Fruit fly (Drosophila melanogaster) whole organism, adult: Measurements from ENCODE around the gene Mlc2.

ENCODE experiments used
- CG11617 ChIP-seq: fragments of 200-800 bp; sonication (Bioruptor generic); optimal IDR thresholded peaks from 2 replicates; lab custom pipeline; 2017; ENCODE audit warnings: mild to moderate bottlenecking, missing biosample characterization, missing genetic modification reagents, missing genetic modification characterization
- CG12768 ChIP-seq: fragments of 200-800 bp; sonication (Bioruptor generic); optimal IDR thresholded peaks from 2 replicates; lab custom pipeline; 2017; ENCODE audit warnings: missing biosample characterization, missing genetic modification characterization, mild to moderate bottlenecking, moderate library complexity, missing genetic modification reagents
- CG14711 ChIP-seq: fragments of 200-800 bp; sonication (Bioruptor generic); optimal IDR thresholded peaks from 2 replicates; lab custom pipeline; 2018; ENCODE audit warnings: missing biosample characterization, mild to moderate bottlenecking, missing genetic modification characterization, moderate library complexity
- CG1620 ChIP-seq: fragments of 200-800 bp; sonication (Bioruptor generic); optimal IDR thresholded peaks from 2 replicates; lab custom pipeline; 2016; ENCODE audit warnings: missing biosample characterization, missing genetic modification characterization
- CG33017 ChIP-seq: fragments of 200-800 bp; sonication (Bioruptor generic); optimal IDR thresholded peaks from 2 replicates; lab custom pipeline; 2018; ENCODE audit warnings: missing biosample characterization, mild to moderate bottlenecking, missing genetic modification characterization, moderate library complexity
- CG5204 ChIP-seq: fragments of 200-800 bp; sonication (Bioruptor generic); optimal IDR thresholded peaks from 2 replicates; lab custom pipeline; 2016; ENCODE audit warnings: missing biosample characterization, missing genetic modification characterization
- CG7045 ChIP-seq: fragments of 200-800 bp; sonication (Bioruptor generic); optimal IDR thresholded peaks from 2 replicates; lab custom pipeline; 2017; ENCODE audit warnings: missing biosample characterization, mild to moderate bottlenecking, missing genetic modification characterization
- CG7101 ChIP-seq: fragments of 200-800 bp; sonication (Bioruptor generic); optimal IDR thresholded peaks from 2 replicates; lab custom pipeline; 2018; ENCODE audit warnings: missing biosample characterization, mild to moderate bottlenecking, missing genetic modification characterization, moderate library complexity
- Clk ChIP-seq: fragments of 200-800 bp; sonication (Bioruptor generic); optimal IDR thresholded peaks from 2 replicates; lab custom pipeline; 2017; ENCODE audit warnings: missing biosample characterization, missing genetic modification characterization
- Crg-1 ChIP-seq: fragments of 200-800 bp; sonication (Bioruptor generic); optimal IDR thresholded peaks from 2 replicates; lab custom pipeline; 2016; ENCODE audit warnings: missing biosample characterization, missing genetic modification characterization
- Hr96 ChIP-seq: fragments of 200-800 bp; sonication (Bioruptor generic); optimal IDR thresholded peaks from 2 replicates; lab custom pipeline; 2016; ENCODE audit warnings: missing biosample characterization, missing genetic modification characterization
- Mnt ChIP-seq: fragments of 200-800 bp; sonication (Bioruptor generic); optimal IDR thresholded peaks from 2 replicates; lab custom pipeline; 2016; ENCODE audit warnings: missing biosample characterization, mild to moderate bottlenecking, missing genetic modification characterization
- bab1 ChIP-seq: fragments of 200-800 bp; sonication (Bioruptor generic); optimal IDR thresholded peaks from 3 replicates; lab custom pipeline; 2019; ENCODE audit warnings: missing biosample characterization, mild to moderate bottlenecking, missing genetic modification characterization, moderate library complexity
- cic ChIP-seq: fragments of 200-800 bp; sonication (Bioruptor generic); optimal IDR thresholded peaks from 2 replicates; lab custom pipeline; 2017; ENCODE audit warnings: missing biosample characterization, mild to moderate bottlenecking, missing genetic modification characterization, moderate library complexity
- cnc ChIP-seq, 2 experiments: fragments of >200 bp; optimal IDR thresholded peaks; 2 replicates each; lab custom pipeline; 2017
- kay ChIP-seq: fragments of 200-800 bp; sonication (Bioruptor generic); peaks from one replicate; lab custom pipeline; 2016; ENCODE audit warnings: missing biosample characterization, missing genetic modification characterization, borderline replicate concordance
- ovo ChIP-seq: fragments of 200-800 bp; sonication (Bioruptor generic); optimal IDR thresholded peaks from 2 replicates; lab custom pipeline; 2016; ENCODE audit warnings: missing biosample characterization, missing genetic modification characterization
- pad ChIP-seq: fragments of 200-800 bp; sonication (Bioruptor generic); optimal IDR thresholded peaks from 3 replicates; lab custom pipeline; 2017; ENCODE audit warnings: missing biosample characterization, missing genetic modification characterization, mild to moderate bottlenecking, moderate library complexity, missing genetic modification reagents
- tj ChIP-seq: fragments of 200-800 bp; sonication (Bioruptor generic); optimal IDR thresholded peaks from 3 replicates; lab custom pipeline; 2017; ENCODE audit warnings: missing biosample characterization, mild to moderate bottlenecking, missing genetic modification characterization, moderate library complexity
- toe ChIP-seq: fragments of 200-800 bp; sonication (Bioruptor generic); optimal IDR thresholded peaks from 2 replicates; lab custom pipeline; 2016; ENCODE audit warnings: missing biosample characterization, missing genetic modification characterization

Mlc2 gene

DNA sequence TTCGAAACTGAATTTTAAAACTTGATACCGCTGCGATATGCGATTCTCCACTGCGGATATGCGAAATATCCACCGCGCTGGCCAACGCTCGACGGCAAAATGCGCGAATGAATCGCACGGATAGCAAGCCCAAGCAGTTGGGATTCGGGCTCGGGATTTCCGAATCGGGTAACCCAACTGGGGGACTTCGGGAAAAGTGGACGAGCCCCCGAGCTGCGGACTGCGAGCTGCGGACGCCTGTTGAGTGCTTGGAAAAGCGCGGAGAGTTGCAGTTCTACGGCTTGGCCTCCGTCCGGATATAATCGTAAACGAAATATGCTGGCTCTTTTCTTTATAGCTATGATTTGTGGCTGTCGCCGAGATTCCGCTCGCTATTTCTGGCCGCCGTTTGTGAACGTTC is 24.8 kb downstream of the Mlc2 start, which contains the start of gene AdoR:
Gene AdoR (minus strand): TSS at position 101 of the 400 bp plus-strand sequence.
- TF ChIP-seq CG33017 (tag; lab: Kevin White, UChicago) = no peak
- no peak for TF ChIP-seq Crg-1 (GFP tag; lab: Kevin White, UChicago)
- TF ChIP-seq CG12768 = no peak
- TF ChIP-seq cic (GFP tag; lab: Kevin White, UChicago) = no peak
- TF ChIP-seq CG7045 (GFP tag; lab: Kevin White, UChicago) = no peak
- TF ChIP-seq Mnt (GFP tag; lab: Kevin White, UChicago) = no peak
- TF ChIP-seq Clk (GFP tag; lab: Kevin White, UChicago) = no peak
- TF ChIP-seq CG5204 = no peak
- TF ChIP-seq toe (GFP tag; lab: Kevin White, UChicago) = no peak
- TF ChIP-seq tj (GFP tag; lab: Kevin White, UChicago) = no peak
- no peak for TF ChIP-seq cnc (optimal IDR thresholded peaks at IDR 0.05; lab: Kevin White, UChicago)

DNA sequence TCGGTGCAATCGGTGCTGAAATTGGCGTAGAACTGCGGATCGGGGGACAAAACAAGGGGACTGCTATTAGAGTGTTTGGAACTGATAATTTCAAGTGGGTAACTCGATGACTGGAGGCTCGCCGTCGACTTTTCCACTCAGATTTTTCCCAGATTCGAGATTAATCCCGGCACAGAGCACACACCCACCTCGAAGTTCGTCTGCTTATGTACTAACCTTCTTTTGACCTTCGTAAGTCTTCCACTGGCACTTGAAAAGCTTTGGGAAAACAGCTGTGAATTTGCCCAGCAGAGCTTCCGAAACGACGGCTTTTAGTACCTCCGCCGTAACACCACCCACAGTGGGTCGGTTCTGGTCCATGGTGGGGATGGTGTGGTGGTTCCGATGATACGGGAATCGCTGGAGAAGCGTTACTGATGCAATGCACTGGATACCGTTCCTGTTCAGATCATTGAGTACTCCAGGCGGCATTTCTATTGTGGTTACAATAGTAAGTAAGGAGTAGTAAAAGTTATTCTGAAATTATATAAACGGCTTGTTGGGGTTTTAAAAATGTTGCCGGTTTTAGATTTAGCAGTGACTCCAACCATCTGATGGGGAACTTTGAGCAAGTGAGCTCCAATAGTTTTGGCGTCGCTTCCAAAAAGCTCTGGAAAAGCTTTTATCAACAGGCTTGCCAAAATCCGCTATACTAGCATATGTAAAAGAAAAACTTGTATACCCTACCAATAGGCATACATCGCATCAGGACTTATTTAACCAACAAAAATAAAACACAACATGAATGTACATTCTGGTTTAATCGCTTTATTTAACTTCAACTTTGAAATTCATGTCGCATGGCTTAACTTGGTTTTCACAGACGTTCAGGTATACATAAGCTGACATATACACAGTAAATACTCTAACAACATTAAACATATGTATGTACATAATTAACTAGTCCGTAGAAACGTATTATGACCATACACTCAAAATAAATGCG is 40.0 kb downstream of the Mlc2 start, which contains the start of gene Tpi:
Gene Tpi (minus strand): TSS at position 537 of the 985 bp plus-strand sequence.
- TF ChIP-seq tj (GFP tag; lab: Kevin White, UChicago) (peak; percentile 24), cic (GFP tag; lab: Kevin White, UChicago) (no peak), Mnt (GFP tag; lab: Kevin White, UChicago) (no peak), CG5204 (no peak), CG12768 (peak; percentile 41), CG7101 (tag; lab: Kevin White, UChicago) (peak; percentile 33), pad (GFP tag; lab: Kevin White, UChicago) (peak; percentile 71), CG33017 (tag; lab: Kevin White, UChicago) (peak; percentile 32), toe (GFP tag; lab: Kevin White, UChicago) (no peak), CG14711 (tag; lab: Kevin White, UChicago) (peak; percentile 38), Hr96 (GFP tag; lab: Kevin White, UChicago) (no peak), ovo (GFP tag; lab: Kevin White, UChicago) (peak; percentile 50), bab1 (GFP tag; lab: Kevin White, UChicago) (peak; percentile 57), kay (no peak), Clk (GFP tag; lab: Kevin White, UChicago) (no peak), CG7045 (GFP tag; lab: Kevin White, UChicago) (no peak), CG1620 (GFP tag; lab: Kevin White, UChicago) (peak; percentile 12), cnc (optimal IDR thresholded peaks at IDR 0.05; lab: Kevin White, UChicago) (no peak), Crg-1 (GFP tag; lab: Kevin White, UChicago) (no peak), CG11617 (GFP tag; lab: Kevin White, UChicago) (peak; percentile 8)

DNA sequence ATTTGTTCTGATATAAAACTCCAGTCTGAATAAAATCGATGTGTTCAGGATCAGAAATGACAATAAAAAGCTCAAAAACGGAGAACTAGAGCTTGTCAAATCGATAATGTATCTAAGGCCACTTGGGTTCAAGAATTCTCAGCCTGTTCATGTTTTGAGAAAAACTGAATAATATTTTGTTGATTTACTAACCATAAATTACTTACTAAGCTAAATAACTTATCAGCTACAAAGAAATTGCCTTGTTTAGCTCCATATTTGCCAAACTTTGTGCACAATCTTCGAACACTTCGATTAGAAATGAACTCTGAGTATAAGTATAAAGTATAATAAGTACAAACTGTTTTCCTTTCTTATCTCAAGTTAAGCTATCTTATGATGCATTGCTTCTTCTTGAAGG is 42.1 kb downstream of the Mlc2 start, which contains the start of gene CG31029:
Gene CG31029 (minus strand): TSS at position 101 of the 400 bp plus-strand sequence.
- TF ChIP-seq CG7045 (GFP tag; lab: Kevin White, UChicago) = no peak
- no peak for TF ChIP-seq CG1620 (GFP tag; lab: Kevin White, UChicago)
- no peak for TF ChIP-seq pad (GFP tag; lab: Kevin White, UChicago)
- no peak for TF ChIP-seq Hr96 (GFP tag; lab: Kevin White, UChicago)
- no peak for TF ChIP-seq cnc (optimal IDR thresholded peaks at IDR 0.05; lab: Kevin White, UChicago)
- no peak for TF ChIP-seq Mnt (GFP tag; lab: Kevin White, UChicago)
- no peak for TF ChIP-seq CG11617 (GFP tag; lab: Kevin White, UChicago)

DNA sequence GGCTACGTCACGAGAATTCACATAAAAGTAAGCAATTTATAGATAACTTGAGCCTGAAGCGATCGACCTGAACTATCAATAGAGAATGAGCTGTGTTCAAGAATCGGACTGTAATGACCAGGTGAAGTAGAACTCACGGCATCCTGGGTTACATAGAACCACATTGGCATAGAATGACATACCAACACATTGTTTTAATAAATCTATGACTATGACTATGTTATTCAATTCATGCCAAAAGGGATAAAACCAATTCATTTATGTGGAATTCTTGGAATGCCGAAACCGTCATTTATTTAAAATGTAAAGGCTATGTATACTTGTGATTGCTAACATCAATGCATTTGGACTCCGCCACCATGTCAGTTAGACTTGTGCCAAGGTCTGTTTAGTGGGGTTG is 45.3 kb downstream of the Mlc2 start, which contains the start of gene Ppi1:
Gene Ppi1 (minus strand): TSS at position 101 of the 400 bp plus-strand sequence.
- TF ChIP-seq cnc (optimal IDR thresholded peaks at IDR 0.05; lab: Kevin White, UChicago) (no peak), CG5204 (no peak), CG14711 (tag; lab: Kevin White, UChicago) (no peak), CG7045 (GFP tag; lab: Kevin White, UChicago) (no peak), CG7101 (tag; lab: Kevin White, UChicago) (no peak), bab1 (GFP tag; lab: Kevin White, UChicago) (no peak), toe (GFP tag; lab: Kevin White, UChicago) (no peak), Hr96 (GFP tag; lab: Kevin White, UChicago) (no peak), kay (no peak), ovo (GFP tag; lab: Kevin White, UChicago) (no peak), cic (GFP tag; lab: Kevin White, UChicago) (no peak), Clk (GFP tag; lab: Kevin White, UChicago) (no peak), Crg-1 (GFP tag; lab: Kevin White, UChicago) (no peak), Mnt (GFP tag; lab: Kevin White, UChicago) (no peak)

DNA sequence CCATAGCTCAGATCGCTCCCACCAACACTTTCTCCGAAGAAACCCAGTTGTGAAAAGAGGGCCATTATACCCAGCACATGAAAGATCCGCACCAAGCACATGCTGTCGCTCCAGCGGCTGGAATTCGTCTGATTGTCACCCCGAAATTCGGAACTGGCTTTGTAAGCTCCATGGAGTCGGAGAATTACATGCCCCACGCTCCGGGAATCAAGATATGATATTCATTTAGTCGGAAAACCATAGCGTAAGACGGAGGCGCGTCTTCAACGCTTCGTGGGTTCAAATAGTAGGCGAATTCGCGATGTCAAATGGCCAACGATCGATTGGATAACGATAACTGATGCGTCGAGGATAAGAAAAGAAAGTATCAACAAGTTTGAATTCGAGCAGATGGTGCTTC is 49.7 kb downstream of the Mlc2 start, which contains the start of gene CG45073:
Gene CG45073 (minus strand): TSS at position 101 of the 400 bp plus-strand sequence.
- TF ChIP-seq CG14711 (tag; lab: Kevin White, UChicago) (no peak), cnc (optimal IDR thresholded peaks at IDR 0.05; lab: Kevin White, UChicago) (no peak), Mnt (GFP tag; lab: Kevin White, UChicago) (no peak), Crg-1 (GFP tag; lab: Kevin White, UChicago) (no peak), bab1 (GFP tag; lab: Kevin White, UChicago) (no peak), CG11617 (GFP tag; lab: Kevin White, UChicago) (no peak), cic (GFP tag; lab: Kevin White, UChicago) (no peak), toe (GFP tag; lab: Kevin White, UChicago) (no peak), pad (GFP tag; lab: Kevin White, UChicago) (no peak), kay (no peak), Clk (GFP tag; lab: Kevin White, UChicago) (no peak), ovo (GFP tag; lab: Kevin White, UChicago) (no peak)
